Worm (Caenorhabditis elegans): ENCODE results near the gene srw-34.

ce11 chrV:16506650-16507049 is 15.5 kb downstream of the srw-34 start:
- TF ChIP-seq snpc-4 (tag; optimal IDR thresholded peaks at IDR 0.05) (no peak), mdl-1 (tag; optimal IDR thresholded peaks at IDR 0.05) (no peak), jun-1 (tag; optimal IDR thresholded peaks at IDR 0.05) (no peak), duxl-1 (tag; optimal IDR thresholded peaks at IDR 0.05; ENCODE audit: poor library complexity) (no peak), egl-27 (tag; optimal IDR thresholded peaks at IDR 0.05) (no peak), tra-1 (GFP tag; IDR thresholded peaks at IDR 0.05) (no peak), ama-1 (optimal IDR thresholded peaks at IDR 0.05) (no peak), mes-2 (tag; optimal IDR thresholded peaks at IDR 0.05; ENCODE audit: poor library complexity, severe bottlenecking) (no peak)

All from whole organism, L4 larva.